Worm (Caenorhabditis elegans) whole organism, L4 larva: ENCODE measurements around the gene F46E10.2.

Experiments
- D1046.2 ChIP-seq: fragments of 200-800 bp; sonication (Bioruptor generic); IDR thresholded peaks from 2 replicates; pipeline ENCODE4 v1.3.6; 2022; ENCODE audit warnings: missing genetic modification characterization, missing compliant biosample characterization
- F44E2.7 ChIP-seq: fragments of 200-800 bp; sonication (Bioruptor generic); IDR thresholded peaks from 2 replicates; pipeline ENCODE4 v2.1.2; 2022; ENCODE audit warnings: missing genetic modification characterization, missing compliant biosample characterization
- R02D3.7 ChIP-seq: fragments of 150-350 bp; sonication (generic microtip); optimal IDR thresholded peaks from 3 replicates; lab custom pipeline; 2014; ENCODE audit warnings: missing biosample characterization, missing genetic modification characterization
- T26A8.4 ChIP-seq: fragments of 200-800 bp; sonication (Bioruptor generic); IDR thresholded peaks from 2 replicates; pipeline ENCODE4 v1.3.6; 2022; ENCODE audit warnings: missing genetic modification characterization, missing compliant biosample characterization
- Y105C5A.15 ChIP-seq: fragments of 200-800 bp; sonication (Bioruptor generic); IDR thresholded peaks from 2 replicates; pipeline ENCODE4 v1.3.6; 2022; ENCODE audit warnings: missing genetic modification characterization, missing compliant biosample characterization
- Y48G9A.11 ChIP-seq: fragments of 200-800 bp; sonication (Bioruptor generic); IDR thresholded peaks from 2 replicates; pipeline ENCODE4 v1.3.6; 2022; ENCODE audit warnings: missing genetic modification reagents, missing genetic modification characterization, missing compliant biosample characterization
- Y75B8A.6 ChIP-seq: fragments of 200-800 bp; sonication (Bioruptor generic); IDR thresholded peaks from 2 replicates; pipeline ENCODE4 v1.3.6; 2022; ENCODE audit warnings: missing genetic modification reagents, missing genetic modification characterization, missing compliant biosample characterization
- ZK337.2 ChIP-seq: fragments of 200-800 bp; sonication (Bioruptor generic); IDR thresholded peaks from 2 replicates; pipeline ENCODE4 v1.3.6; 2022; ENCODE audit warnings: missing genetic modification reagents, missing genetic modification characterization, missing compliant biosample characterization
- arid-1 ChIP-seq: fragments of 200-800 bp; sonication (Bioruptor generic); conservative IDR thresholded peaks from 2 replicates; pipeline ENCODE4 v1.3.6; 2022; ENCODE audit warnings: missing genetic modification reagents, missing genetic modification characterization, missing compliant biosample characterization
- attf-4 ChIP-seq: sonication (generic microtip); optimal IDR thresholded peaks from 3 replicates; lab custom pipeline; 2017; ENCODE audit warnings: missing biosample characterization, missing genetic modification characterization
- ceh-28 ChIP-seq: fragments of 150-350 bp; optimal IDR thresholded peaks from 2 replicates; lab custom pipeline; 2014; ENCODE audit warnings: missing biosample characterization, missing genetic modification reagents, missing genetic modification characterization
- ceh-32 ChIP-seq: sonication (generic microtip); optimal IDR thresholded peaks from 2 replicates; lab custom pipeline; 2016; ENCODE audit warnings: mild to moderate bottlenecking, missing genetic modification characterization, missing compliant biosample characterization; ENCODE audit not compliant: poor library complexity
- ceh-82 ChIP-seq: sonication (generic microtip); optimal IDR thresholded peaks from 2 replicates; lab custom pipeline; 2017; ENCODE audit warnings: missing biosample characterization, missing genetic modification characterization
- daf-12 ChIP-seq: fragments of 150-350 bp; optimal IDR thresholded peaks from 2 replicates; lab custom pipeline; 2014; ENCODE audit warnings: missing biosample characterization, missing genetic modification reagents, missing genetic modification characterization
- daf-16 ChIP-seq, 3 experiments: sonication (generic microtip); optimal IDR thresholded peaks; 2 replicates each; lab custom pipeline; 2016 to 2017; ENCODE audit warnings: missing genetic modification characterization in 3 of 3, missing genetic modification reagents in 3 of 3, mild to moderate bottlenecking in 2 of 3, missing compliant biosample characterization in 2 of 3, missing biosample characterization in 1 of 3, moderate library complexity in 1 of 3
- daf-19 ChIP-seq: fragments of 200-800 bp; sonication (Bioruptor generic); conservative IDR thresholded peaks from 2 replicates; pipeline ENCODE4 v1.3.6; 2022; ENCODE audit warnings: missing genetic modification characterization, missing compliant biosample characterization
- dmd-6 ChIP-seq: fragments of 200-800 bp; sonication (Bioruptor generic); IDR thresholded peaks from 2 replicates; pipeline ENCODE4 v1.3.6; 2022; ENCODE audit warnings: missing genetic modification reagents, missing genetic modification characterization, missing compliant biosample characterization
- dmd-8 ChIP-seq: fragments of 200-800 bp; sonication (Bioruptor generic); IDR thresholded peaks from 2 replicates; pipeline ENCODE4 v1.3.6; 2022; ENCODE audit warnings: missing genetic modification characterization, missing compliant biosample characterization
- egl-27 ChIP-seq: sonication (generic microtip); optimal IDR thresholded peaks from 3 replicates; lab custom pipeline; 2017; ENCODE audit warnings: missing biosample characterization, missing genetic modification reagents, missing genetic modification characterization
- fos-1 ChIP-seq: fragments of 150-350 bp; optimal IDR thresholded peaks from 2 replicates; lab custom pipeline; 2014; ENCODE audit warnings: missing biosample characterization, missing genetic modification characterization
- hlh-11 ChIP-seq: fragments of 200-800 bp; sonication (Bioruptor generic); optimal IDR thresholded peaks from 2 replicates; lab custom pipeline; 2018; ENCODE audit warnings: mild to moderate bottlenecking, missing genetic modification characterization, missing compliant biosample characterization
- hlh-30 ChIP-seq: sonication (generic microtip); optimal IDR thresholded peaks from 2 replicates; lab custom pipeline; 2017; ENCODE audit warnings: antibody characterized with exemption, mild to moderate bottlenecking, missing genetic modification characterization, missing compliant biosample characterization; ENCODE audit not compliant: insufficient read depth
- jun-1 ChIP-seq: fragments of 150-350 bp; optimal IDR thresholded peaks from 2 replicates; lab custom pipeline; 2014; ENCODE audit warnings: missing biosample characterization, missing genetic modification reagents, missing genetic modification characterization
- lim-7 ChIP-seq: fragments of 200-800 bp; sonication (Bioruptor generic); IDR thresholded peaks from 2 replicates; pipeline ENCODE4 v1.3.6; 2022; ENCODE audit warnings: missing genetic modification characterization, missing compliant biosample characterization
- lin-13 ChIP-seq: fragments of 150-350 bp; optimal IDR thresholded peaks from 2 replicates; lab custom pipeline; 2014; ENCODE audit warnings: missing biosample characterization, missing genetic modification reagents, missing genetic modification characterization
- lin-29 ChIP-seq: fragments of 200-800 bp; sonication (Bioruptor generic); IDR thresholded peaks from 2 replicates; pipeline ENCODE4 v1.3.6; 2022; ENCODE audit warnings: missing genetic modification reagents, missing genetic modification characterization, missing compliant biosample characterization
- lin-38 ChIP-seq: fragments of 200-800 bp; sonication (Bioruptor generic); IDR thresholded peaks from 2 replicates; pipeline ENCODE4 v1.3.6; 2022; ENCODE audit warnings: missing genetic modification reagents, missing genetic modification characterization, missing compliant biosample characterization
- lin-39 ChIP-seq: fragments of 150-350 bp; optimal IDR thresholded peaks from 2 replicates; lab custom pipeline; 2014; ENCODE audit warnings: missing biosample characterization, missing genetic modification reagents, missing genetic modification characterization
- lir-3 ChIP-seq: sonication (generic microtip); optimal IDR thresholded peaks from 2 replicates; lab custom pipeline; 2016; ENCODE audit warnings: mild to moderate bottlenecking, missing genetic modification characterization, missing compliant biosample characterization
- lsy-2 ChIP-seq, 2 experiments: fragments of 150-350 bp in 1 of 2; sonication (generic microtip) in 1 of 2; optimal IDR thresholded peaks; 2 replicates each; lab custom pipeline; 2014 to 2017; ENCODE audit warnings: missing biosample characterization in 2 of 2, missing genetic modification characterization in 2 of 2
- madf-5 ChIP-seq, 2 experiments: fragments of 200-800 bp; sonication (Bioruptor generic); IDR thresholded peaks; 2 replicates each; pipeline ENCODE4 v1.3.6; 2022; ENCODE audit warnings: missing compliant biosample characterization in 2 of 2, missing genetic modification characterization in 2 of 2
- madf-9 ChIP-seq: fragments of 200-800 bp; sonication (Bioruptor generic); conservative IDR thresholded peaks from 2 replicates; pipeline ENCODE4 v1.3.6; 2022; ENCODE audit warnings: missing genetic modification reagents, missing genetic modification characterization, missing compliant biosample characterization
- mdt-29 ChIP-seq: fragments of 200-800 bp; sonication (Bioruptor generic); IDR thresholded peaks from 2 replicates; pipeline ENCODE4 v1.3.6; 2022; ENCODE audit warnings: missing genetic modification reagents, missing genetic modification characterization, missing compliant biosample characterization
- mes-2 ChIP-seq: sonication (generic microtip); optimal IDR thresholded peaks from 2 replicates; lab custom pipeline; 2016; ENCODE audit warnings: missing genotype, mild to moderate bottlenecking, missing genetic modification characterization, missing compliant biosample characterization; ENCODE audit not compliant: poor library complexity, severe bottlenecking
- mxl-2 ChIP-seq: fragments of 200-800 bp; sonication (Bioruptor generic); conservative IDR thresholded peaks from 2 replicates; pipeline ENCODE4 v1.3.6; 2022; ENCODE audit warnings: missing genetic modification reagents, missing genetic modification characterization, missing compliant biosample characterization
- mxl-3 ChIP-seq: fragments of 200-800 bp; sonication (Bioruptor generic); optimal IDR thresholded peaks from 2 replicates; lab custom pipeline; 2018; ENCODE audit warnings: mild to moderate bottlenecking, missing genetic modification characterization, missing compliant biosample characterization
- nhr-10 ChIP-seq: fragments of 150-350 bp; optimal IDR thresholded peaks from 2 replicates; lab custom pipeline; 2014; ENCODE audit warnings: missing biosample characterization, missing genetic modification characterization
- nhr-28 ChIP-seq: fragments of 150-350 bp; optimal IDR thresholded peaks from 2 replicates; lab custom pipeline; 2014; ENCODE audit warnings: missing biosample characterization, missing genetic modification characterization
- nhr-48 ChIP-seq: sonication (generic microtip); optimal IDR thresholded peaks from 2 replicates; lab custom pipeline; 2016; ENCODE audit warnings: mild to moderate bottlenecking, missing genetic modification characterization, missing compliant biosample characterization
- nhr-6 ChIP-seq: fragments of 150-350 bp; optimal IDR thresholded peaks from 2 replicates; lab custom pipeline; 2014; ENCODE audit warnings: missing biosample characterization, missing genetic modification characterization
- rbr-2 ChIP-seq: sonication (generic microtip); optimal IDR thresholded peaks from 2 replicates; lab custom pipeline; 2016; ENCODE audit warnings: missing genotype, missing genetic modification characterization, missing compliant biosample characterization
- saeg-2 ChIP-seq: fragments of 200-800 bp; sonication (Bioruptor generic); IDR thresholded peaks from 2 replicates; pipeline ENCODE4 v1.3.6; 2022; ENCODE audit warnings: missing genetic modification reagents, missing genetic modification characterization, missing compliant biosample characterization
- set-16 ChIP-seq: fragments of 200-800 bp; sonication (Bioruptor generic); IDR thresholded peaks from 2 replicates; pipeline ENCODE4 v1.3.6; 2022; ENCODE audit warnings: missing genetic modification reagents, missing genetic modification characterization, missing compliant biosample characterization
- skn-1 ChIP-seq: fragments of 150-350 bp; optimal IDR thresholded peaks from 2 replicates; lab custom pipeline; 2014; ENCODE audit warnings: missing biosample characterization, missing genetic modification characterization
- spr-1 ChIP-seq: sonication (generic microtip); optimal IDR thresholded peaks from 2 replicates; lab custom pipeline; 2016; ENCODE audit warnings: mild to moderate bottlenecking, missing genetic modification characterization, missing compliant biosample characterization
- spr-3 ChIP-seq: fragments of 200-800 bp; sonication (Bioruptor generic); optimal IDR thresholded peaks from 2 replicates; lab custom pipeline; 2018; ENCODE audit warnings: mild to moderate bottlenecking, missing genetic modification characterization, missing compliant biosample characterization
- unc-130 ChIP-seq: sonication (generic microtip); optimal IDR thresholded peaks from 2 replicates; lab custom pipeline; 2016; ENCODE audit warnings: missing genetic modification reagents, missing genetic modification characterization, missing compliant biosample characterization
- unc-39 ChIP-seq: sonication (generic microtip); optimal IDR thresholded peaks from 2 replicates; lab custom pipeline; 2017; ENCODE audit warnings: missing biosample characterization, missing genetic modification characterization
- unc-62 ChIP-seq, 3 experiments: fragments of 150-350 bp in 1 of 3; sonication (generic microtip); optimal IDR thresholded peaks in 2 of 3; peaks in 1 of 3; 1 replicate in 1 of 3; 2 replicates in 2 of 3; lab custom pipeline; 2014 to 2017; ENCODE audit warnings: missing biosample characterization in 3 of 3, missing genetic modification characterization in 3 of 3, missing genetic modification reagents in 3 of 3, missing genotype in 1 of 3
- zip-2 ChIP-seq: fragments of 150-350 bp; optimal IDR thresholded peaks from 2 replicates; lab custom pipeline; 2014; ENCODE audit warnings: missing biosample characterization, missing genetic modification characterization
- ztf-11 ChIP-seq: fragments of 150-350 bp; optimal IDR thresholded peaks from 2 replicates; lab custom pipeline; 2014; ENCODE audit warnings: missing biosample characterization, missing genetic modification characterization

The F46E10.2 gene

DNA sequence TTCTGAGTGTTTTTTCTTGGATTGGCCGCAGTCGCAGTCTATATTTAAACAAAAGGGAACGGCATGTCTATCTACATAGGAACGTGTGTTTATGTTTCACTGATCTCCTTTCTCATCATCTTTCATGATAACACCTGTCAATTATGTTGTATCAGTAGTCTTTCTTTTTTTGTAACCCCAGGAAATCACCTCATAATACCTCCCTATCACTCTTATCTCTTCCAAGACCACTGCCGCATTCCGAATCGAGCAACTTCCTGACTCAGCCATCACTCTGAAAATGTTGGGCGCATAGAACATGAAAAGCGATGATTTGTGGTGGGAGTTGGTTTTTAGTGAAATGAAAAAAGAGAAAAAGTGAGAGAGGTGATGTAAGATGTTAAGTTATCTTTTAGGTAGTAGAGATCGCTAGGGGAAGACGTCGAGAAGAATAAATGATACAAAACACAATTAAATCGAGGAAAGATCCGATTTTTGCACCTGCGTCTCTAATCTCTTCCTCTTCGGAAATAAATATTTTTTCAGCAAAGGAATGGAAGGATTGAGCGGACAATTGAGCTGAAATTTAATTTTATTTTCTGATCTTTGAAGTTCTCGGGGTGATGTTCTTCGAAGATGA lies 2.8 kb downstream of the F46E10.2 start (continued):
- no peak for TF ChIP-seq lin-39 (tag; lab: Kevin White, UChicago)
- no peak for TF ChIP-seq skn-1 (tag; lab: Kevin White, UChicago)
- no peak for TF ChIP-seq daf-19 (GFP tag; lab: Robert Waterston, UW)
- TF ChIP-seq mxl-2 (GFP tag; lab: Robert Waterston, UW), result no peak
- TF ChIP-seq zip-2 (tag; lab: Kevin White, UChicago), result no peak
- TF ChIP-seq daf-12 (tag; lab: Kevin White, UChicago), result no peak
- no peak for TF ChIP-seq T26A8.4
- TF ChIP-seq ceh-32 (tag; lab: Kevin White, UChicago), result no peak
- no peak for TF ChIP-seq ceh-82 (tag; lab: Kevin White, UChicago)
- no peak for TF ChIP-seq mdt-29 (GFP tag; lab: Robert Waterston, UW)
- TF ChIP-seq Y48G9A.11, result no peak
- no peak for TF ChIP-seq D1046.2 (GFP tag; lab: Robert Waterston, UW)
- no peak for TF ChIP-seq hlh-30 (tag; lab: Kevin White, UChicago)
- peak; percentile 50 for TF ChIP-seq mxl-3 (GFP tag; lab: Kevin White, UChicago)
- TF ChIP-seq attf-4 (tag; lab: Kevin White, UChicago), result no peak
- no peak for TF ChIP-seq nhr-10 (tag; lab: Kevin White, UChicago)
- no peak for TF ChIP-seq rbr-2 (tag; lab: Kevin White, UChicago)
- no peak for TF ChIP-seq lim-7
- TF ChIP-seq unc-39 (tag; lab: Kevin White, UChicago), result no peak
- no peak for TF ChIP-seq daf-16 (GFP tag; optimal IDR thresholded peaks at IDR 0.05; lab: Kevin White, UChicago)
- TF ChIP-seq daf-16 (tag; optimal IDR thresholded peaks at IDR 0.05; lab: Kevin White, UChicago), result peak; percentile 65
- no peak for TF ChIP-seq F44E2.7 (GFP tag; lab: Robert Waterston, UW)
- no peak for TF ChIP-seq spr-3 (GFP tag; lab: Kevin White, UChicago)
- peak; percentile 88 for TF ChIP-seq hlh-11 (tag; lab: Kevin White, UChicago)
- TF ChIP-seq lin-29 (GFP tag; lab: Robert Waterston, UW), result no peak
- TF ChIP-seq unc-130, result no peak
- TF ChIP-seq dmd-6, result peak; percentile 97
- no peak for TF ChIP-seq egl-27 (tag; lab: Kevin White, UChicago)
- no peak for TF ChIP-seq lin-13 (GFP tag; lab: Kevin White, UChicago)
- no peak for TF ChIP-seq fos-1 (tag; lab: Kevin White, UChicago)
- TF ChIP-seq Y105C5A.15 (GFP tag; lab: Robert Waterston, UW), result no peak
- TF ChIP-seq nhr-48 (tag; lab: Kevin White, UChicago), result no peak
- no peak for TF ChIP-seq mes-2 (tag; lab: Kevin White, UChicago)
- no peak for TF ChIP-seq lsy-2 (tag; optimal IDR thresholded peaks at IDR 0.05; lab: Kevin White, UChicago)
- no peak for TF ChIP-seq arid-1 (GFP tag; lab: Robert Waterston, UW)
- TF ChIP-seq madf-9, result no peak
- no peak for TF ChIP-seq ZK337.2
- no peak for TF ChIP-seq set-16
- TF ChIP-seq lin-38 (GFP tag; lab: Robert Waterston, UW), result no peak
- peak in 1 of 2 experiments; percentile 87 for TF ChIP-seq unc-62 (GFP tag; optimal IDR thresholded peaks at IDR 0.05 in 1 of 2; lab: Kevin White, UChicago)
- TF ChIP-seq unc-62 (tag; optimal IDR thresholded peaks at IDR 0.05; lab: Kevin White, UChicago), result no peak
- TF ChIP-seq ceh-28 (tag; lab: Kevin White, UChicago), result no peak
- no peak for TF ChIP-seq lir-3 (tag; lab: Kevin White, UChicago)
- TF ChIP-seq Y75B8A.6, result no peak
- TF ChIP-seq nhr-6, result no peak
- no peak for TF ChIP-seq madf-5 (GFP tag; IDR thresholded peaks at IDR 0.05; lab: Robert Waterston, UW)
- no peak for TF ChIP-seq saeg-2
- TF ChIP-seq dmd-8, result 0 out of 2 replicates have a peak, but pooled peaks have one; percentile 19
- no peak for TF ChIP-seq spr-1
- no peak for TF ChIP-seq R02D3.7 (tag; lab: Kevin White, UChicago)
- peak; percentile 56 for TF ChIP-seq nhr-28 (tag; lab: Kevin White, UChicago)
- no peak for TF ChIP-seq jun-1 (tag; lab: Kevin White, UChicago)
- no peak for TF ChIP-seq ztf-11 (tag; lab: Kevin White, UChicago)
